Fruit fly (Drosophila melanogaster) whole organism, embryonic: ENCODE results near the gene ham.

Source experiments
- Aef1 ChIP-seq: fragments of 200-800 bp; sonication (Bioruptor generic); IDR thresholded peaks from 3 replicates; pipeline ENCODE4 v1.3.6; 2022; ENCODE audit warnings: missing biosample characterization, missing genetic modification characterization
- CG17829 ChIP-seq: fragments of 200-800 bp; optimal IDR thresholded peaks from 2 replicates; lab custom pipeline; 2019; ENCODE audit warnings: missing biosample characterization, mild to moderate bottlenecking, missing genetic modification characterization, moderate library complexity
- CG32772 ChIP-seq: fragments of 200-800 bp; sonication (Bioruptor generic); IDR thresholded peaks from 2 replicates; pipeline ENCODE4 v1.3.6; 2022; ENCODE audit warnings: missing biosample characterization, missing genetic modification characterization
- CG9727 ChIP-seq: fragments of 200-800 bp; sonication (Bioruptor generic); optimal IDR thresholded peaks from 3 replicates; lab custom pipeline; 2017; ENCODE audit warnings: missing biosample characterization, mild to moderate bottlenecking, missing genetic modification characterization
- Hmr ChIP-seq: fragments of 200-800 bp; sonication (Bioruptor generic); optimal IDR thresholded peaks from 3 replicates; lab custom pipeline; 2017; ENCODE audit warnings: mild to moderate bottlenecking, missing biosample characterization, missing genetic modification reagents, missing genetic modification characterization
- PHDP ChIP-seq: fragments of 200-800 bp; sonication (Bioruptor generic); optimal IDR thresholded peaks from 3 replicates; lab custom pipeline; 2018; ENCODE audit warnings: missing biosample characterization, mild to moderate bottlenecking, missing genetic modification characterization, moderate library complexity
- chm ChIP-seq: fragments of 200-800 bp; sonication (Bioruptor generic); IDR thresholded peaks from 2 replicates; pipeline ENCODE4 v1.3.6; 2022; ENCODE audit warnings: missing biosample characterization, missing genetic modification characterization
- crc ChIP-seq: fragments of 200-800 bp; sonication (Bioruptor generic); optimal IDR thresholded peaks from 2 replicates; lab custom pipeline; 2016; ENCODE audit warnings: missing biosample characterization, missing genetic modification characterization
- sima ChIP-seq: fragments of 200-800 bp; sonication (Bioruptor generic); optimal IDR thresholded peaks from 2 replicates; lab custom pipeline; 2016; ENCODE audit warnings: missing biosample characterization, missing genetic modification characterization
- ttk ChIP-seq: fragments of 200-800 bp; sonication (Bioruptor generic); IDR thresholded peaks from 2 replicates; pipeline ENCODE4 v2.1.2; 2022; ENCODE audit warnings: missing biosample characterization, missing genetic modification characterization

DNA sequence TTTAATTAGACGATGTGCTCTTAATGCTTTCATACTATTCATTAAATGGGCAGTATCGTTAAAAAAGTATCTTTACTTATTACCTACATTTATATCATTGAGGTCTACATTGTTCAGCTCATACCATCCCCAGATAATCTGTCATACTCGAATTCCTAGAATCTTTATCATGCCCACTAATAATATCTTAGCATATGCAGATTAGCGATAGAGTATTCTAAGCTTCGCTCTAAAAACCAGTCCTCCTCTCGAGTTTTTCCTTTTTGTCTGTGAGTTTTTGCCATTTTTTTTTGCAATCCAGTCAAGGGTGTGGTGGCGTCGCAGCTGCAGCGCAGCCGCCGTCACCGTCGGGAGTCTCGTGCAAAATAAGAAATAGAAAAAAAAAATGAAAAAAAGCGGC, 39.9 kb downstream of the ham start:
- TF ChIP-seq PHDP (tag; lab: Kevin White, UChicago) (no peak), ttk (no peak), CG17829 (tag; lab: Kevin White, UChicago) (no peak), Hmr (no peak), sima (no peak), crc (GFP tag; lab: Kevin White, UChicago) (no peak), Aef1 (GFP tag; lab: Robert Waterston, UW) (no peak), chm (no peak), CG32772 (GFP tag; lab: Robert Waterston, UW) (no peak), CG9727 (GFP tag; lab: Kevin White, UChicago) (no peak)
